Fruit fly (Drosophila melanogaster) whole organism, prepupa: Measurements from ENCODE around the gene Mcm2.

Experiments
- Blimp-1 ChIP-seq: fragments of 200-800 bp; sonication (Bioruptor generic); optimal IDR thresholded peaks from 3 replicates; lab custom pipeline; 2017; ENCODE audit warnings: missing biosample characterization, missing genetic modification characterization, mild to moderate bottlenecking, moderate library complexity, missing genetic modification reagents
- CG10669 ChIP-seq: fragments of 200-800 bp; sonication (Bioruptor generic); optimal IDR thresholded peaks from 3 replicates; lab custom pipeline; 2018; ENCODE audit warnings: missing biosample characterization, mild to moderate bottlenecking, missing genetic modification characterization, moderate library complexity
- CG11762 ChIP-seq: fragments of 200-800 bp; sonication (Bioruptor generic); optimal IDR thresholded peaks from 3 replicates; lab custom pipeline; 2016; ENCODE audit warnings: missing biosample characterization, missing genetic modification characterization; ENCODE audit not compliant: insufficient read depth
- CG11902 ChIP-seq: fragments of 200-800 bp; sonication (Bioruptor generic); optimal IDR thresholded peaks from 3 replicates; lab custom pipeline; 2016; ENCODE audit warnings: missing biosample characterization, missing genetic modification characterization
- CG15336 ChIP-seq: fragments of 200-800 bp; sonication (Bioruptor generic); IDR thresholded peaks from 2 replicates; pipeline ENCODE4 v1.3.6; 2022; ENCODE audit warnings: missing biosample characterization, missing genetic modification characterization
- CG1621 ChIP-seq: fragments of 200-800 bp; sonication (Bioruptor generic); optimal IDR thresholded peaks from 3 replicates; lab custom pipeline; 2018; ENCODE audit warnings: missing biosample characterization, mild to moderate bottlenecking, missing genetic modification characterization
- CG16779 ChIP-seq: fragments of 200-800 bp; sonication (Bioruptor generic); optimal IDR thresholded peaks from 3 replicates; lab custom pipeline; 2017; ENCODE audit warnings: missing biosample characterization, mild to moderate bottlenecking, missing genetic modification characterization
- CG31627 ChIP-seq: fragments of 200-800 bp; sonication (Bioruptor generic); optimal IDR thresholded peaks from 3 replicates; lab custom pipeline; 2016; ENCODE audit warnings: missing biosample characterization, missing genetic modification characterization
- CG32006 ChIP-seq: fragments of 200-800 bp; sonication (Bioruptor generic); optimal IDR thresholded peaks from 3 replicates; lab custom pipeline; 2017; ENCODE audit warnings: missing biosample characterization, mild to moderate bottlenecking, missing genetic modification characterization
- CG34406 ChIP-seq: fragments of 200-800 bp; sonication (Bioruptor generic); optimal IDR thresholded peaks from 3 replicates; lab custom pipeline; 2016; ENCODE audit warnings: missing biosample characterization, missing genetic modification characterization
- CG3919 ChIP-seq: fragments of 200-800 bp; sonication (Bioruptor generic); optimal IDR thresholded peaks from 3 replicates; lab custom pipeline; 2016; ENCODE audit warnings: missing biosample characterization, missing genetic modification characterization
- CG4318 ChIP-seq: fragments of 200-800 bp; sonication (Bioruptor generic); optimal IDR thresholded peaks from 3 replicates; lab custom pipeline; 2017; ENCODE audit warnings: missing biosample characterization, mild to moderate bottlenecking, missing genetic modification characterization
- CG6163 ChIP-seq: fragments of 200-800 bp; sonication (Bioruptor generic); IDR thresholded peaks from 3 replicates; pipeline ENCODE4 v1.3.6; 2022; ENCODE audit warnings: missing biosample characterization, missing genetic modification characterization
- CG6792 ChIP-seq: fragments of 200-800 bp; sonication (Bioruptor generic); optimal IDR thresholded peaks from 3 replicates; lab custom pipeline; 2016; ENCODE audit warnings: missing biosample characterization, missing genetic modification characterization
- CG6808 ChIP-seq: fragments of 200-800 bp; sonication (Bioruptor generic); optimal IDR thresholded peaks from 3 replicates; lab custom pipeline; 2017; ENCODE audit warnings: missing biosample characterization, missing genetic modification characterization, mild to moderate bottlenecking, moderate library complexity, missing genetic modification reagents
- CG8119 ChIP-seq: fragments of 200-800 bp; sonication (Bioruptor generic); IDR thresholded peaks from 3 replicates; pipeline ENCODE4 v1.3.6; 2022; ENCODE audit warnings: missing biosample characterization, missing genetic modification characterization
- CG8319 ChIP-seq: fragments of 200-800 bp; sonication (Bioruptor generic); optimal IDR thresholded peaks from 3 replicates; lab custom pipeline; 2016; ENCODE audit warnings: missing biosample characterization, missing genetic modification characterization
- CG8632 ChIP-seq: fragments of 200-800 bp; sonication (Bioruptor generic); optimal IDR thresholded peaks from 3 replicates; lab custom pipeline; 2016; ENCODE audit warnings: missing biosample characterization, missing genetic modification characterization
- Eip75B ChIP-seq: fragments of 200-800 bp; sonication (Bioruptor generic); optimal IDR thresholded peaks from 3 replicates; lab custom pipeline; 2016; ENCODE audit warnings: missing biosample characterization, missing genetic modification characterization
- Eip78C ChIP-seq: fragments of 200-800 bp; sonication (Bioruptor generic); peaks from one replicate; lab custom pipeline; 2016; ENCODE audit warnings: missing biosample characterization, missing genetic modification characterization
- Eip93F ChIP-seq: fragments of 200-800 bp; sonication (Bioruptor generic); optimal IDR thresholded peaks from 2 replicates; lab custom pipeline; 2016; ENCODE audit warnings: missing biosample characterization, mild to moderate bottlenecking, missing genetic modification characterization
- Ets21C ChIP-seq: fragments of 200-800 bp; sonication (Bioruptor generic); optimal IDR thresholded peaks from 3 replicates; lab custom pipeline; 2016; ENCODE audit warnings: missing biosample characterization, missing genetic modification characterization
- Ets96B ChIP-seq: fragments of 200-800 bp; optimal IDR thresholded peaks from 2 replicates; lab custom pipeline; 2019; ENCODE audit warnings: missing biosample characterization, mild to moderate bottlenecking, missing genetic modification characterization, moderate library complexity
- Gug ChIP-seq: fragments of 200-800 bp; sonication (Bioruptor generic); IDR thresholded peaks from 2 replicates; pipeline ENCODE4 v1.3.6; 2022; ENCODE audit warnings: missing biosample characterization, missing genetic modification characterization
- Hr39 ChIP-seq: fragments of 200-800 bp; sonication (Bioruptor generic); optimal IDR thresholded peaks from 2 replicates; lab custom pipeline; 2016; ENCODE audit warnings: missing biosample characterization, missing genetic modification characterization
- Lpt ChIP-seq: fragments of 200-800 bp; sonication (Bioruptor generic); optimal IDR thresholded peaks from 3 replicates; lab custom pipeline; 2016; ENCODE audit warnings: missing biosample characterization, missing genetic modification characterization
- Met ChIP-seq: fragments of 200-800 bp; sonication (Bioruptor generic); optimal IDR thresholded peaks from 3 replicates; lab custom pipeline; 2016; ENCODE audit warnings: missing biosample characterization, missing genetic modification characterization
- OdsH ChIP-seq: fragments of 200-800 bp; sonication (Bioruptor generic); optimal IDR thresholded peaks from 3 replicates; lab custom pipeline; 2016; ENCODE audit warnings: missing biosample characterization, missing genetic modification characterization
- Smox ChIP-seq: fragments of 200-800 bp; sonication (Bioruptor generic); optimal IDR thresholded peaks from 3 replicates; lab custom pipeline; 2016; ENCODE audit warnings: missing biosample characterization, missing genetic modification characterization
- Sox15 ChIP-seq: fragments of 200-800 bp; sonication (Bioruptor generic); optimal IDR thresholded peaks from 3 replicates; lab custom pipeline; 2016; ENCODE audit warnings: missing biosample characterization, missing genetic modification characterization
- achi ChIP-seq: fragments of 200-800 bp; sonication (Bioruptor generic); optimal IDR thresholded peaks from 3 replicates; lab custom pipeline; 2016; ENCODE audit warnings: missing biosample characterization, missing genetic modification characterization
- dsx ChIP-seq: fragments of 200-800 bp; optimal IDR thresholded peaks from 3 replicates; lab custom pipeline; 2019; ENCODE audit warnings: missing biosample characterization, mild to moderate bottlenecking, missing genetic modification characterization, moderate library complexity; ENCODE audit not compliant: poor library complexity, severe bottlenecking
- eg ChIP-seq: fragments of 200-800 bp; sonication (Bioruptor generic); IDR thresholded peaks from 3 replicates; pipeline ENCODE4 v1.3.6; 2022; ENCODE audit warnings: missing biosample characterization, missing genetic modification characterization
- esn ChIP-seq: fragments of 200-800 bp; sonication (Bioruptor generic); optimal IDR thresholded peaks from 2 replicates; lab custom pipeline; 2016; ENCODE audit warnings: missing biosample characterization, mild to moderate bottlenecking, missing genetic modification characterization, moderate library complexity
- fd85E ChIP-seq: fragments of 200-800 bp; sonication (Bioruptor generic); optimal IDR thresholded peaks from 3 replicates; lab custom pipeline; 2016; ENCODE audit warnings: missing biosample characterization, missing genetic modification characterization
- fkh ChIP-seq: fragments of 200-800 bp; sonication (Bioruptor generic); optimal IDR thresholded peaks from 3 replicates; lab custom pipeline; 2017; ENCODE audit warnings: missing biosample characterization, mild to moderate bottlenecking, missing genetic modification characterization, moderate library complexity
- lz ChIP-seq: fragments of 200-800 bp; sonication (Bioruptor generic); optimal IDR thresholded peaks from 3 replicates; lab custom pipeline; 2016; ENCODE audit warnings: missing biosample characterization, missing genetic modification characterization
- ss ChIP-seq, 2 experiments: fragments of 200-800 bp; sonication (Bioruptor generic); optimal IDR thresholded peaks; 2 replicates in 1 of 2; 3 replicates in 1 of 2; lab custom pipeline; 2017 to 2018; ENCODE audit warnings: mild to moderate bottlenecking in 2 of 2, missing biosample characterization in 2 of 2, missing genetic modification characterization in 2 of 2, moderate library complexity in 1 of 2
- svp ChIP-seq: fragments of 200-800 bp; sonication (Bioruptor generic); peaks from one replicate; lab custom pipeline; 2016; ENCODE audit warnings: missing biosample characterization, missing genetic modification characterization
- topi ChIP-seq: fragments of 200-800 bp; sonication (Bioruptor generic); optimal IDR thresholded peaks from 3 replicates; lab custom pipeline; 2016; ENCODE audit warnings: missing biosample characterization, missing genetic modification characterization

Mcm2 gene

DNA sequence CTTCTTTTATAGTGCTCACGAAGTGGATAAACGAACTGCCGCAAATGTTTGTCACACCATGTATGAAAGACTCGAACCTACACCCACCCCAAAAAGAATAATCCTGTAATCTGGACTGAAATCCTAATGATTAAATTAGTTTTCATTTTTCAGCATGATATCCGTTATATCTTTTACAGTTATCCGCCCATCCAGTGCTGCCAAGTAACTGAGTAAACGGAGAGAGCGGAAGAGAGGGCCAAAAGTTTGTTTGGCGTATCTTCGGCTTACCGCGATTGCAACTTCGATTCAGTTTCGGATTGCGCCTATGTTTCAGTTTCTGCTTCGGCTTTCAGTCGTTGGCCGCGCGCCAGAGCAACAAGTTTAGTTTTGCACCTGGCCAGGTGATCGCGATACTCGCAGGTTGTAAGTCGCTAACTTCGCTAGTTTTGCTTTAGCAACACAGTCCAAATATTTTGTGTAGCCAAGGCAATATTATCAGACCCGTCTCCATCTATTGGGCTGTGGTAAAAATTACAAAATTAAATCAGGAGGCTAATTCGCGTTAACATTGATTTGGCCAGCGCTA, 14.5 kb upstream of the Mcm2 start, which contains the start of gene mtg:
Gene mtg (plus strand): TSS at position 332 of the 568 bp plus-strand sequence.
- TF ChIP-seq svp (GFP tag; lab: Kevin White, UChicago) (no peak), CG11762 (no peak), Gug (no peak), CG11902 (GFP tag; lab: Kevin White, UChicago) (no peak), Eip75B (no peak), CG1621 (tag; lab: Kevin White, UChicago) (no peak), OdsH (GFP tag; lab: Kevin White, UChicago) (no peak), topi (GFP tag; lab: Kevin White, UChicago) (no peak), Eip78C (peak; percentile 18), Sox15 (no peak), CG31627 (GFP tag; lab: Kevin White, UChicago) (no peak), CG3919 (GFP tag; lab: Kevin White, UChicago) (peak; percentile 27), ss (GFP tag; optimal IDR thresholded peaks at IDR 0.05; lab: Kevin White, UChicago) (no peak), esn (GFP tag; lab: Kevin White, UChicago) (no peak), dsx (no peak), lz (GFP tag; lab: Kevin White, UChicago) (no peak), CG34406 (GFP tag; lab: Kevin White, UChicago) (no peak), CG6808 (GFP tag; lab: Kevin White, UChicago) (peak; percentile 99), Hr39 (GFP tag; lab: Kevin White, UChicago) (no peak), CG10669 (no peak), eg (GFP tag; lab: Robert Waterston, UW) (peak; percentile 20; the same call in 1 of the 3 replicates), CG32006 (GFP tag; lab: Kevin White, UChicago) (no peak), CG6163 (GFP tag; lab: Robert Waterston, UW) (peak; percentile 32; the same call in 1 of the 3 replicates), Ets96B (tag; lab: Kevin White, UChicago) (no peak), CG15336 (GFP tag; lab: Robert Waterston, UW) (peak; percentile 43; the same call in 1 of the 2 replicates), Lpt (GFP tag; lab: Kevin White, UChicago) (peak; percentile 39), CG16779 (tag; lab: Kevin White, UChicago) (no peak), CG8632 (GFP tag; lab: Kevin White, UChicago) (no peak), Eip93F (GFP tag; lab: Kevin White, UChicago) (no peak), Smox (no peak), CG8119 (GFP tag; lab: Robert Waterston, UW) (0 out of 3 replicates have a peak, but pooled peaks have one; percentile 31), fkh (GFP tag; lab: Kevin White, UChicago) (no peak), achi (GFP tag; lab: Kevin White, UChicago) (no peak), fd85E (no peak), CG4318 (GFP tag; lab: Kevin White, UChicago) (no peak), Ets21C (GFP tag; lab: Kevin White, UChicago) (no peak), CG6792 (GFP tag; lab: Kevin White, UChicago) (no peak)
- TF ChIP-seq, all 60 proteins: peak for 8

- TF ChIP-seq Sox15 (no peak), CG8319 (GFP tag; lab: Kevin White, UChicago) (no peak), Eip78C (peak; percentile 37), CG16779 (tag; lab: Kevin White, UChicago) (no peak), CG6163 (GFP tag; lab: Robert Waterston, UW) (0 out of 3 replicates have a peak, but pooled peaks have one; percentile 22), fd85E (no peak), Blimp-1 (GFP tag; lab: Kevin White, UChicago) (peak; percentile 91), Met (GFP tag; lab: Kevin White, UChicago) (no peak)
- TF ChIP-seq, all 60 proteins: peak for 3
Observed at dm6 chr3R:8251532-8251931, 13.2 kb upstream of the Mcm2 start.
